Worm (Caenorhabditis elegans): ENCODE results near the gene srb-5.
A peak's percentile ranks its signal among the peaks of the same experiment; 100 is the strongest.

Gene srb-5

DNA sequence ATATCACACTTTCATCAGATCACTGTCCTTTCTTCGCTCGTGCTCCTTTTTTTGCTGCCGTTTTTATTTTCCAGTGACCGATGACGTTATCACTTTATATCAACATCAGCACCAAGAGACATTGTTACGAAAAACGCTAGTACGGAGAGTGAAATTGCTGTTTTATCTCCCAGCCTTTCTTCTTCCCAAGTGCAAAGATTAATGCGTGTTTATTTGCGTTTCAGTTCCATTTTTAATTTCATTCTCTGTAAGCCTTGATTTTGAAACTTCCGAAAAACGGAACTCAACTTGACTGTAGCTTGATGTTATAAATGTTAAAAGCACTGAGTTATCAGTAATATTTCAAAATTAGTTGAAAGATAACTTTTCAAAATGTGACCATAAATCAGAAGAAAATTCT is 23.7 kb upstream of the srb-5 start (continued):
- TF ChIP-seq unc-62 (GFP tag; optimal IDR thresholded peaks at IDR 0.05 in 1 of 2) (no peak), unc-62 (tag; optimal IDR thresholded peaks at IDR 0.05) (no peak), ama-1 (optimal IDR thresholded peaks at IDR 0.05) (no peak), ctbp-1 (GFP tag; IDR thresholded peaks at IDR 0.05) (no peak), zag-1 (tag; optimal IDR thresholded peaks at IDR 0.05) (no peak), zfp-2 (tag; optimal IDR thresholded peaks at IDR 0.05) (no peak), sdz-12 (GFP tag; optimal IDR thresholded peaks at IDR 0.05) (no peak), snpc-1.2 (GFP tag; IDR thresholded peaks at IDR 0.05) (no peak), mxl-3 (GFP tag; optimal IDR thresholded peaks at IDR 0.05) (no peak), madf-5 (GFP tag; IDR thresholded peaks at IDR 0.05) (no peak), Y5F2A.4 (GFP tag; optimal IDR thresholded peaks at IDR 0.05) (no peak), nhr-42 (GFP tag; IDR thresholded peaks at IDR 0.05) (no peak), nhr-48 (tag; optimal IDR thresholded peaks at IDR 0.05) (peak; percentile 2), dmd-8 (GFP tag; IDR thresholded peaks at IDR 0.05) (no peak)

DNA sequence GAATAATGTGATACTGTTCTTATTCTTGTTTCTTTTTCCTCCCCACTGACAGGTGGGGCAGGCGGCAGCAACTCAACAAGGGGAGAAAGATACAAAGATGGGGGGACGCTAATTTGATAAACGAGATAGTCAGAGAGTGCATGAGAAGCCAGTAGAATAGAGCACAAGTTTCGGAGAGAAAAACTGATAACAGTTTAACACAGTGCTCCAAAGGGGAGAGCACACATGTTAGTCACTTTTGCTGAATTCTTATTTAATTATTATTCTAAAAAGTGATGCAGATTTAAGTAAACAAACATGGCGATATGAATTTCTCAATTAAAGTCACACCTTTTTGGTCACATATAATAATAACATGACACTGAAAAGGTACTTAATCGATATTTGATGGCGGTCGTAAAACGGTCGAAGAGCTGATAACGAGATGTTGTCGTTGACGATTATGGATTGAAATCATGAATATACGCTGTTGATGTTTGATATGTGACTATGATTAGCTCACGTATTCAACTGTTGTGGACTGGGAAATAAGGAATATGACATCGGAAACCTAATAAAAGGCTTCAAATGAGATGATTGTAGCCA is 22.9 kb upstream of the srb-5 start:
- peak; percentile 100 for TF ChIP-seq php-3 (GFP tag; IDR thresholded peaks at IDR 0.05)
- TF ChIP-seq dmd-6 (GFP tag; IDR thresholded peaks at IDR 0.05) = peak; percentile 68
- TF ChIP-seq nhr-77 (tag; optimal IDR thresholded peaks at IDR 0.05) = peak; percentile 57
- TF ChIP-seq mdl-1 (tag; optimal IDR thresholded peaks at IDR 0.05) = peak in 1 of 2 experiments; percentile 39
- TF ChIP-seq hlh-11 (tag; optimal IDR thresholded peaks at IDR 0.05) = peak; percentile 78
- TF ChIP-seq mes-2 (tag; optimal IDR thresholded peaks at IDR 0.05; ENCODE audit: poor library complexity, severe bottlenecking) = peak; percentile 14
- TF ChIP-seq hlh-30 (tag; optimal IDR thresholded peaks at IDR 0.05; ENCODE audit: insufficient read depth) = peak; percentile 35
- TF ChIP-seq lsy-2 (tag; optimal IDR thresholded peaks at IDR 0.05) = no peak
- TF ChIP-seq nhr-28 (tag; optimal IDR thresholded peaks at IDR 0.05) = peak; percentile 79
- TF ChIP-seq unc-130 (GFP tag; optimal IDR thresholded peaks at IDR 0.05) = no peak
- TF ChIP-seq nhr-102 (tag; optimal IDR thresholded peaks at IDR 0.05) = peak; percentile 49
- peak in 1 of 2 experiments; percentile 1 for TF ChIP-seq unc-62 (GFP tag; optimal IDR thresholded peaks at IDR 0.05 in 1 of 2)
- TF ChIP-seq unc-62 (tag; optimal IDR thresholded peaks at IDR 0.05) = no peak
- peak; percentile 76 for TF ChIP-seq dve-1 (tag; optimal IDR thresholded peaks at IDR 0.05; ENCODE audit: insufficient read depth)
- no peak for TF ChIP-seq mxl-3 (GFP tag; optimal IDR thresholded peaks at IDR 0.05)
- TF ChIP-seq daf-16 (GFP tag; optimal IDR thresholded peaks at IDR 0.05) = peak in 1 of 2 experiments; percentile 62
- TF ChIP-seq daf-16 (tag; optimal IDR thresholded peaks at IDR 0.05) = peak; percentile 94
- no peak for TF ChIP-seq aly-2 (tag; optimal IDR thresholded peaks at IDR 0.05)
- TF ChIP-seq tra-1 (GFP tag; IDR thresholded peaks at IDR 0.05) = peak; percentile 35; the same call in 1 of the 2 replicates
- TF ChIP-seq pqm-1 (tag; optimal IDR thresholded peaks at IDR 0.05) = peak; percentile 89
- peak; percentile 43 for TF ChIP-seq nhr-48 (tag; optimal IDR thresholded peaks at IDR 0.05)
- TF ChIP-seq pha-4 (GFP tag; IDR thresholded peaks at IDR 0.05) = peak; percentile 43; the same call in 1 of the 2 replicates
- no peak for TF ChIP-seq pha-4 (tag; optimal IDR thresholded peaks at IDR 0.05)
- peak; percentile 39 for TF ChIP-seq nhr-10 (tag; optimal IDR thresholded peaks at IDR 0.05)

DNA sequence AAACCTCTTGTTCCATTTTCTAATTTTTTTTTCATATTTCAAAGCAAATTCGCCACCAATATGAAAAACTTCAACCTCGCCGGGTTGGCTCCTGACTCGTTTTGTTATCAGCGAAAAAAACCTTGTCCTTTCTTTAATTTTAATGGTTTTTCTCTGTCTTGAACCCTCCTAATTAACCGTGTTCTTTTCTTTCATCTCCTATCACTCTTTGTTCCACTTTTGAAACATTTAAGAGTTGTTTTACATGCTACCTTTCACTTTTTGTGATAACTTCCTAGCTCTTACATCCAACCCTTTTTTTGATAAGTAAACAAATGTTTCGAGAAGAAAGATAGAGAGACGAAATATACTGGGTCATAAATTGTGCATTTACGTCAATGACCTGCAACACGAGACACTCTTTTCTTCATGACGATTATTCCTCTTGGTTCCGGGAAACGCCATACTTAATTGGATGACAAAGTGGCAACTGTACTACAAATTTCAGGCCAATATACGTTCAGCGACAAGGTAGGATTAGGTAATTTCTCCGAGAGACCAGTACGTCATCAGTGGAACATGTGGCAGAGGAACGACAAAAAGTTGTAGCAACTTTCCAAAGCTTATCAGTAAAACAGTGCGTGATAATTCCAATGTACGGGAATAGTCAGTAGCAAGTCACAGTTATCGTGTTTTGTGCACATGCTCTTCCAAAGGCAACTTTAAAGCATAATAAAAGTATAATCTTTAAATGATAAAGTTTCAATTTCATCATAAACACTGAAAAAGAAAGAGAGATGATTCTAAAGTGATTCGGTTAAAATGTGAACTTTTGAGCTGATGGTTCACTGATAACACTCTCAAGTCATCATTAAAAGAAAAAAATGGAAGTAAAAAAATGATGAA is 21.7 kb upstream of the srb-5 start:
- TF ChIP-seq ctbp-1 (GFP tag; IDR thresholded peaks at IDR 0.05) = no peak
- peak; percentile 5 for TF ChIP-seq duxl-1 (tag; optimal IDR thresholded peaks at IDR 0.05; ENCODE audit: poor library complexity)
- TF ChIP-seq nhr-102 (tag; optimal IDR thresholded peaks at IDR 0.05) = peak; percentile 51
- no peak for TF ChIP-seq tag-97 (GFP tag; IDR thresholded peaks at IDR 0.05)
- TF ChIP-seq arid-1 (GFP tag; conservative IDR thresholded peaks at IDR 0.05) = no peak
- no peak for TF ChIP-seq dmd-9 (GFP tag; IDR thresholded peaks at IDR 0.05)
- no peak for TF ChIP-seq Y48G9A.11 (GFP tag; IDR thresholded peaks at IDR 0.05)
- TF ChIP-seq skn-1 (tag; optimal IDR thresholded peaks at IDR 0.05) = no peak
- TF ChIP-seq saeg-2 (GFP tag; IDR thresholded peaks at IDR 0.05) = no peak
- TF ChIP-seq ces-1 (GFP tag; optimal IDR thresholded peaks at IDR 0.05) = no peak
- no peak for TF ChIP-seq T26A8.4 (GFP tag; IDR thresholded peaks at IDR 0.05)
- TF ChIP-seq hif-1 (tag; optimal IDR thresholded peaks at IDR 0.05) = peak in 1 of 2 experiments; percentile 10
- no peak for TF ChIP-seq hmg-1.1 (GFP tag; IDR thresholded peaks at IDR 0.05)
- TF ChIP-seq php-3 (GFP tag; IDR thresholded peaks at IDR 0.05) = peak; percentile 92
- peak; percentile 71 for TF ChIP-seq dmd-6 (GFP tag; IDR thresholded peaks at IDR 0.05)
- TF ChIP-seq T20F7.1 (GFP tag; optimal IDR thresholded peaks at IDR 0.05) = peak; percentile 5
